Worm (Caenorhabditis elegans): ENCODE data around the gene fbxa-24.

DNA sequence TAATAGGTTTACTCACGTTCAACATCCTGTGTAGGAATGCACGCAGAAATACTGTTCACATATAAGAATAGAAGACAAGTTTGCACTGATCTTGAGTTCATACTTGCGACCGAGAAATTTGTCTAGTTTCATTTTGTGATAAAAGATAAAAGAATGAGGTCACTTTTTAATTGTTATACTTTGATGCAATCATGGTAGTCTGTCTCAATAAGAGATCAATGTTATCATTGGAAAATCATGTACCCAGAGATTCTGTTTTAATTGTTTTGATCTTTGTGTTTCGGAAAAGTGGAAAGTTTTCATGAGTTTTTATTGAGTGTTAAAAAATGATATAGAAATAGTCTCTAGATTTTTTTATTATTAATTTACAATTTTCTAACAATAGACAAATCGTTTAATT lies 16.1 kb downstream of the fbxa-24 start, which contains the start of gene F54D10.9:
- TF ChIP-seq mab-5 (tag; optimal IDR thresholded peaks at IDR 0.05) (no peak), sptf-1 (tag; optimal IDR thresholded peaks at IDR 0.05) (no peak), lsy-2 (tag; optimal IDR thresholded peaks at IDR 0.05) (no peak), unc-62 (GFP tag; optimal IDR thresholded peaks at IDR 0.05) (no peak), snpc-4 (tag; optimal IDR thresholded peaks at IDR 0.05) (no peak)
